Worm (Caenorhabditis elegans) whole organism, L2 larva: ENCODE results near the gene C10F3.7.
A peak's percentile ranks its signal among the peaks of the same experiment; 100 is the strongest.

Experiments
- C34F6.9 ChIP-seq: fragments of 150-350 bp; optimal IDR thresholded peaks from 2 replicates; lab custom pipeline; 2014; ENCODE audit warnings: missing biosample characterization, missing genetic modification characterization
- F13H6.1 ChIP-seq: sonication (generic microtip); optimal IDR thresholded peaks from 2 replicates; lab custom pipeline; 2016; ENCODE audit warnings: missing genetic modification characterization, missing compliant biosample characterization
- R02D3.7 ChIP-seq: fragments of 150-350 bp; optimal IDR thresholded peaks from 2 replicates; lab custom pipeline; 2014; ENCODE audit warnings: missing biosample characterization, missing genetic modification characterization
- Y55F3AM.14 ChIP-seq: fragments of 200-800 bp; sonication (Bioruptor generic); optimal IDR thresholded peaks from 2 replicates; lab custom pipeline; 2018; ENCODE audit warnings: mild to moderate bottlenecking, missing genetic modification characterization, missing compliant biosample characterization
- alr-1 ChIP-seq: fragments of 150-350 bp; optimal IDR thresholded peaks from 2 replicates; lab custom pipeline; 2014; ENCODE audit warnings: missing biosample characterization, missing genetic modification characterization
- ama-1 ChIP-seq: fragments of 150-350 bp; optimal IDR thresholded peaks from 2 replicates; lab custom pipeline; 2018; ENCODE audit warnings: inconsistent platforms
- blmp-1 ChIP-seq: sonication (generic microtip); optimal IDR thresholded peaks from 2 replicates; lab custom pipeline; 2017; ENCODE audit warnings: missing genetic modification characterization, mild to moderate bottlenecking, missing compliant biosample characterization, antibody characterized with exemption, moderate library complexity; ENCODE audit not compliant: insufficient read depth
- ceh-16 ChIP-seq: fragments of 150-350 bp; optimal IDR thresholded peaks from 2 replicates; lab custom pipeline; 2014; ENCODE audit warnings: missing biosample characterization, missing genetic modification characterization
- ceh-82 ChIP-seq: fragments of 150-350 bp; optimal IDR thresholded peaks from 2 replicates; lab custom pipeline; 2014; ENCODE audit warnings: missing biosample characterization, missing genetic modification characterization
- crh-2 ChIP-seq: sonication (generic microtip); optimal IDR thresholded peaks from 2 replicates; lab custom pipeline; 2017; ENCODE audit warnings: missing biosample characterization, missing genetic modification characterization
- egl-27 ChIP-seq: sonication (generic microtip); optimal IDR thresholded peaks from 3 replicates; lab custom pipeline; 2017; ENCODE audit warnings: missing biosample characterization, missing genetic modification reagents, missing genetic modification characterization
- elt-3 ChIP-seq: sonication (generic microtip); optimal IDR thresholded peaks from 2 replicates; lab custom pipeline; 2017; ENCODE audit warnings: missing biosample characterization, missing genetic modification characterization
- fos-1 ChIP-seq: fragments of 150-350 bp; optimal IDR thresholded peaks from 2 replicates; lab custom pipeline; 2014; ENCODE audit warnings: missing biosample characterization, missing genetic modification characterization
- gmeb-1 ChIP-seq: fragments of 150-350 bp; optimal IDR thresholded peaks from 2 replicates; lab custom pipeline; 2014; ENCODE audit warnings: missing biosample characterization, missing genetic modification characterization
- lin-13 ChIP-seq: fragments of 150-350 bp; optimal IDR thresholded peaks from 2 replicates; lab custom pipeline; 2014; ENCODE audit warnings: missing biosample characterization, missing genetic modification reagents, missing genetic modification characterization
- lin-39 ChIP-seq: fragments of 150-350 bp; optimal IDR thresholded peaks from 2 replicates; lab custom pipeline; 2014; ENCODE audit warnings: missing biosample characterization, missing genetic modification reagents, missing genetic modification characterization
- lsy-2 ChIP-seq, 2 experiments: fragments of 150-350 bp in 1 of 2; sonication (generic microtip) in 1 of 2; optimal IDR thresholded peaks; 2 replicates each; lab custom pipeline; 2014 to 2017; ENCODE audit warnings: missing biosample characterization in 2 of 2, missing genetic modification characterization in 2 of 2
- mab-5 ChIP-seq: fragments of 150-350 bp; optimal IDR thresholded peaks from 2 replicates; lab custom pipeline; 2014; ENCODE audit warnings: missing biosample characterization, missing genetic modification characterization
- mdl-1 ChIP-seq, 2 experiments: fragments of 150-350 bp in 1 of 2; sonication (generic microtip) in 1 of 2; optimal IDR thresholded peaks; 2 replicates each; lab custom pipeline; 2017; ENCODE audit warnings: missing biosample characterization in 2 of 2, missing genetic modification characterization in 2 of 2
- nhr-10 ChIP-seq: sonication (generic microtip); optimal IDR thresholded peaks from 2 replicates; lab custom pipeline; 2017; ENCODE audit warnings: missing biosample characterization, missing genetic modification characterization
- nhr-129 ChIP-seq: fragments of 150-350 bp; optimal IDR thresholded peaks from 2 replicates; lab custom pipeline; 2014; ENCODE audit warnings: missing biosample characterization, missing genetic modification characterization
- nhr-21 ChIP-seq: fragments of 150-350 bp; optimal IDR thresholded peaks from 2 replicates; lab custom pipeline; 2014; ENCODE audit warnings: missing biosample characterization, missing genetic modification characterization
- nhr-237 ChIP-seq: fragments of 150-350 bp; optimal IDR thresholded peaks from 2 replicates; lab custom pipeline; 2014; ENCODE audit warnings: missing biosample characterization, missing genetic modification characterization
- nhr-25 ChIP-seq: fragments of 150-350 bp; sonication (generic microtip); optimal IDR thresholded peaks from 3 replicates; lab custom pipeline; 2014; ENCODE audit warnings: missing biosample characterization, missing genetic modification characterization
- nhr-6 ChIP-seq: fragments of 150-350 bp; optimal IDR thresholded peaks from 2 replicates; lab custom pipeline; 2014; ENCODE audit warnings: missing biosample characterization, missing genetic modification characterization
- nhr-77 ChIP-seq: fragments of 150-350 bp; optimal IDR thresholded peaks from 2 replicates; lab custom pipeline; 2014; ENCODE audit warnings: missing biosample characterization, missing genetic modification characterization
- peb-1 ChIP-seq: fragments of 150-350 bp; optimal IDR thresholded peaks from 2 replicates; lab custom pipeline; 2014; ENCODE audit warnings: missing biosample characterization, missing genetic modification characterization
- sem-4 ChIP-seq: fragments of 150-350 bp; optimal IDR thresholded peaks from 2 replicates; lab custom pipeline; 2014; ENCODE audit warnings: missing biosample characterization, missing genetic modification reagents, missing genetic modification characterization
- skn-1 ChIP-seq: sonication (generic microtip); optimal IDR thresholded peaks from 2 replicates; lab custom pipeline; 2017; ENCODE audit warnings: missing biosample characterization, missing genetic modification characterization
- sma-3 ChIP-seq: sonication (generic microtip); optimal IDR thresholded peaks from 2 replicates; lab custom pipeline; 2016; ENCODE audit warnings: missing genetic modification reagents, missing genetic modification characterization, missing compliant biosample characterization
- sma-9 ChIP-seq, 2 experiments: fragments of 150-350 bp in 1 of 2; sonication (generic microtip) in 1 of 2; optimal IDR thresholded peaks; 2 replicates each; lab custom pipeline; 2014 to 2016; ENCODE audit warnings: missing genetic modification characterization in 2 of 2, mild to moderate bottlenecking in 1 of 2, missing biosample characterization in 1 of 2, missing compliant biosample characterization in 1 of 2, missing genetic modification reagents in 1 of 2, moderate library complexity in 1 of 2
- snpc-4 ChIP-seq: fragments of 150-350 bp; optimal IDR thresholded peaks from 2 replicates; lab custom pipeline; 2014; ENCODE audit warnings: missing biosample characterization, missing genetic modification characterization
- unc-39 ChIP-seq: fragments of 150-350 bp; optimal IDR thresholded peaks from 2 replicates; lab custom pipeline; 2014; ENCODE audit warnings: missing biosample characterization, missing genetic modification characterization
- unc-55 ChIP-seq: fragments of 150-350 bp; sonication (generic microtip); optimal IDR thresholded peaks from 3 replicates; lab custom pipeline; 2014; ENCODE audit warnings: missing biosample characterization, missing genetic modification reagents, missing genetic modification characterization
- zag-1 ChIP-seq: fragments of 150-350 bp; optimal IDR thresholded peaks from 2 replicates; lab custom pipeline; 2014; ENCODE audit warnings: missing biosample characterization, missing genetic modification characterization
- ztf-11 ChIP-seq: sonication (generic microtip); optimal IDR thresholded peaks from 2 replicates; lab custom pipeline; 2017; ENCODE audit warnings: missing biosample characterization, missing genetic modification characterization
- ztf-4 ChIP-seq: fragments of 150-350 bp; optimal IDR thresholded peaks from 2 replicates; lab custom pipeline; 2014; ENCODE audit warnings: missing biosample characterization, missing genetic modification characterization

The C10F3.7 gene

ce11 chrV:6030559-6030975 lies 43.9 kb upstream of the C10F3.7 start (continued):
- peak in 1 of 2 experiments; percentile 58 for TF ChIP-seq lsy-2 (tag; optimal IDR thresholded peaks at IDR 0.05; lab: Kevin White, UChicago)
- TF ChIP-seq mab-5 (tag; lab: Kevin White, UChicago), result no peak
- no peak for TF ChIP-seq nhr-10 (tag; lab: Kevin White, UChicago)
- peak; percentile 29 for TF ChIP-seq snpc-4
- no peak for TF ChIP-seq unc-39 (tag; lab: Kevin White, UChicago)
- no peak for TF ChIP-seq ceh-16 (tag; lab: Kevin White, UChicago)
- TF ChIP-seq ama-1 (lab: Kevin White, UChicago), result no peak
- TF ChIP-seq sma-9 (GFP tag; optimal IDR thresholded peaks at IDR 0.05; lab: Kevin White, UChicago), result peak; percentile 84
- no peak for TF ChIP-seq sma-9 (tag; optimal IDR thresholded peaks at IDR 0.05; lab: Kevin White, UChicago)
- TF ChIP-seq lin-13, result peak; percentile 19
- peak; percentile 18 for TF ChIP-seq ztf-4 (tag; lab: Kevin White, UChicago)
- no peak for TF ChIP-seq nhr-25 (tag; lab: Kevin White, UChicago)
- no peak for TF ChIP-seq R02D3.7
- peak; percentile 91 for TF ChIP-seq F13H6.1 (tag; lab: Kevin White, UChicago)
- no peak for TF ChIP-seq fos-1 (tag; lab: Kevin White, UChicago)
- no peak for TF ChIP-seq alr-1 (tag; lab: Kevin White, UChicago)
- no peak for TF ChIP-seq nhr-237 (tag; lab: Kevin White, UChicago)
- TF ChIP-seq skn-1, result no peak
- no peak for TF ChIP-seq gmeb-1 (tag; lab: Kevin White, UChicago)
- TF ChIP-seq Y55F3AM.14 (GFP tag; lab: Kevin White, UChicago), result no peak

- TF ChIP-seq sma-9 (GFP tag; optimal IDR thresholded peaks at IDR 0.05; lab: Kevin White, UChicago) (no peak), sma-9 (tag; optimal IDR thresholded peaks at IDR 0.05; lab: Kevin White, UChicago) (no peak), nhr-25 (tag; lab: Kevin White, UChicago) (peak; percentile 54), nhr-21 (tag; lab: Kevin White, UChicago) (peak; percentile 46), crh-2 (tag; lab: Kevin White, UChicago) (no peak), mab-5 (tag; lab: Kevin White, UChicago) (no peak), ceh-16 (tag; lab: Kevin White, UChicago) (no peak), unc-39 (tag; lab: Kevin White, UChicago) (no peak), unc-55 (GFP tag; lab: Kevin White, UChicago) (no peak), ceh-82 (no peak), mdl-1 (tag; optimal IDR thresholded peaks at IDR 0.05; lab: Kevin White, UChicago) (no peak), C34F6.9 (tag; lab: Kevin White, UChicago) (no peak), nhr-129 (tag; lab: Kevin White, UChicago) (peak; percentile 51)
- TF ChIP-seq, all 48 proteins: peak for 3
Observed at ce11 chrV:6022076-6022475, 35.4 kb upstream of the C10F3.7 start.

- TF ChIP-seq nhr-21 (tag; lab: Kevin White, UChicago) (peak; percentile 28), lsy-2 (tag; optimal IDR thresholded peaks at IDR 0.05; lab: Kevin White, UChicago) (peak in 1 of 2 experiments; percentile 32), nhr-25 (tag; lab: Kevin White, UChicago) (peak; percentile 18), peb-1 (tag; lab: Kevin White, UChicago) (no peak), crh-2 (tag; lab: Kevin White, UChicago) (no peak), F13H6.1 (tag; lab: Kevin White, UChicago) (no peak), unc-55 (GFP tag; lab: Kevin White, UChicago) (no peak)
Observed at ce11 chrV:6018944-6019450, 32.3 kb upstream of the C10F3.7 start, which contains the start of gene picc-1. Gene picc-1 (plus strand): TSS chrV:6018994.

ce11 chrV:6017630-6018029 lies 31.0 kb upstream of the C10F3.7 start, which contains the start of the genes rpt-2 and aps-1:
Gene rpt-2 (minus strand): TSS chrV:6017669.
Gene aps-1 (plus strand): TSS chrV:6017970.
- TF ChIP-seq nhr-77 (tag; lab: Kevin White, UChicago) (no peak), zag-1 (tag; lab: Kevin White, UChicago) (peak; percentile 20), nhr-21 (tag; lab: Kevin White, UChicago) (peak; percentile 69), crh-2 (tag; lab: Kevin White, UChicago) (peak; percentile 93), snpc-4 (peak; percentile 71), lsy-2 (tag; optimal IDR thresholded peaks at IDR 0.05; lab: Kevin White, UChicago) (peak; percentile 58 to 90), sem-4 (peak; percentile 84), F13H6.1 (tag; lab: Kevin White, UChicago) (peak; percentile 76), egl-27 (tag; lab: Kevin White, UChicago) (peak; percentile 25), gmeb-1 (tag; lab: Kevin White, UChicago) (peak; percentile 84), blmp-1 (tag; lab: Kevin White, UChicago) (peak; percentile 59), skn-1 (peak; percentile 99), elt-3 (tag; lab: Kevin White, UChicago) (no peak), unc-55 (GFP tag; lab: Kevin White, UChicago) (peak; percentile 96), ama-1 (lab: Kevin White, UChicago) (peak; percentile 71), ztf-4 (tag; lab: Kevin White, UChicago) (peak; percentile 68), ceh-16 (tag; lab: Kevin White, UChicago) (peak; percentile 11), mab-5 (tag; lab: Kevin White, UChicago) (peak; percentile 84), nhr-25 (tag; lab: Kevin White, UChicago) (peak; percentile 68), sma-9 (GFP tag; optimal IDR thresholded peaks at IDR 0.05; lab: Kevin White, UChicago) (peak; percentile 89), sma-9 (tag; optimal IDR thresholded peaks at IDR 0.05; lab: Kevin White, UChicago) (no peak), lin-13 (peak; percentile 84), peb-1 (tag; lab: Kevin White, UChicago) (no peak), ztf-11 (tag; lab: Kevin White, UChicago) (no peak), nhr-6 (tag; lab: Kevin White, UChicago) (peak; percentile 85), nhr-129 (tag; lab: Kevin White, UChicago) (peak; percentile 87), lin-39 (tag; lab: Kevin White, UChicago) (no peak), nhr-10 (tag; lab: Kevin White, UChicago) (no peak), C34F6.9 (tag; lab: Kevin White, UChicago) (peak; percentile 94), sma-3 (peak; percentile 83), mdl-1 (tag; optimal IDR thresholded peaks at IDR 0.05; lab: Kevin White, UChicago) (peak in 1 of 2 experiments; percentile 18)
